Fruit fly (Drosophila melanogaster): ENCODE results near the gene CG15141.

- TF ChIP-seq pan (optimal IDR thresholded peaks at IDR 0.05) (no peak), CG8478 (optimal IDR thresholded peaks at IDR 0.05) (no peak)
These were observed 7.9 kb upstream of the CG15141 start for dm6 chr2L:17402493-17402892.

All from whole organism.